Worm (Caenorhabditis elegans) whole organism, early embryonic: ENCODE measurements around the gene nhr-158.

ENCODE experiments used
- aly-1 ChIP-seq: sonication (generic microtip); optimal IDR thresholded peaks from 2 replicates; lab custom pipeline; 2016; ENCODE audit warnings: missing genetic modification characterization, missing compliant biosample characterization
- ama-1 ChIP-seq: fragments of 150-350 bp; optimal IDR thresholded peaks from 2 replicates; lab custom pipeline; 2014
- ceh-13 ChIP-seq: fragments of 200-800 bp; sonication (Bioruptor generic); optimal IDR thresholded peaks from 2 replicates; lab custom pipeline; 2018; ENCODE audit warnings: mild to moderate bottlenecking, missing genetic modification characterization, missing compliant biosample characterization
- hmbx-1 ChIP-seq: sonication (generic microtip); optimal IDR thresholded peaks from 2 replicates; lab custom pipeline; 2016; ENCODE audit warnings: mild to moderate bottlenecking, missing genetic modification characterization, missing compliant biosample characterization
- hmg-4 ChIP-seq: fragments of 200-800 bp; sonication (Bioruptor generic); optimal IDR thresholded peaks from 2 replicates; lab custom pipeline; 2018; ENCODE audit warnings: mild to moderate bottlenecking, missing genetic modification characterization, missing compliant biosample characterization
- tbx-11 ChIP-seq: fragments of 200-800 bp; sonication (Bioruptor generic); IDR thresholded peaks from 2 replicates; pipeline ENCODE4 v1.3.6; 2022; ENCODE audit warnings: missing genetic modification characterization, missing compliant biosample characterization
- tbx-37 ChIP-seq: fragments of 200-800 bp; sonication (Bioruptor generic); conservative IDR thresholded peaks from 2 replicates; pipeline ENCODE4 v1.3.6; 2022; ENCODE audit warnings: missing genetic modification reagents, missing genetic modification characterization, missing compliant biosample characterization
- tra-4 ChIP-seq: sonication (generic microtip); optimal IDR thresholded peaks from 2 replicates; lab custom pipeline; 2017; ENCODE audit warnings: missing genetic modification characterization, missing compliant biosample characterization

- no peak for TF ChIP-seq tbx-11
- TF ChIP-seq aly-1 (tag; lab: Kevin White, UChicago), result no peak
- TF ChIP-seq ama-1 (lab: Kevin White, UChicago), result no peak
- no peak for TF ChIP-seq ceh-13
- TF ChIP-seq hmg-4, result no peak
- TF ChIP-seq tbx-37 (GFP tag; lab: Robert Waterston, UW), result no peak
- no peak for TF ChIP-seq hmbx-1 (tag; lab: Kevin White, UChicago)
- no peak for TF ChIP-seq tra-4 (tag; lab: Kevin White, UChicago)
Measured at ce11 chrV:3921635-3922034, 47.7 kb upstream of the nhr-158 start, which contains the start of gene srx-65.
